Worm (Caenorhabditis elegans) whole organism, L1 larva: ENCODE data around the gene prx-5.

Experiments
- aly-2 ChIP-seq: fragments of 150-350 bp; optimal IDR thresholded peaks from 2 replicates; lab custom pipeline; 2014; ENCODE audit warnings: missing biosample characterization, missing genetic modification characterization
- efl-3 ChIP-seq: fragments of 200-800 bp; sonication (Bioruptor generic); optimal IDR thresholded peaks from 2 replicates; lab custom pipeline; 2018; ENCODE audit warnings: mild to moderate bottlenecking, missing genetic modification characterization, missing compliant biosample characterization
- fkh-10 ChIP-seq: sonication (generic microtip); optimal IDR thresholded peaks from 2 replicates; lab custom pipeline; 2017; ENCODE audit warnings: missing biosample characterization, missing genetic modification reagents, missing genetic modification characterization
- hlh-17 ChIP-seq: fragments of 200-800 bp; sonication (Bioruptor generic); optimal IDR thresholded peaks from 2 replicates; lab custom pipeline; 2018; ENCODE audit warnings: missing genetic modification characterization, mild to moderate bottlenecking, missing compliant biosample characterization, moderate library complexity, borderline replicate concordance
- lsy-2 ChIP-seq, 2 experiments: fragments of 150-350 bp; optimal IDR thresholded peaks; 2 replicates each; lab custom pipeline; 2014; ENCODE audit warnings: missing biosample characterization in 2 of 2, missing genetic modification characterization in 2 of 2
- mep-1 ChIP-seq: fragments of 150-350 bp; optimal IDR thresholded peaks from 2 replicates; lab custom pipeline; 2014; ENCODE audit warnings: missing biosample characterization, missing genetic modification characterization
- nhr-237 ChIP-seq: fragments of 150-350 bp; optimal IDR thresholded peaks from 2 replicates; lab custom pipeline; 2014; ENCODE audit warnings: missing biosample characterization, missing genetic modification characterization
- nhr-76 ChIP-seq: sonication (generic microtip); optimal IDR thresholded peaks from 2 replicates; lab custom pipeline; 2017; ENCODE audit warnings: missing biosample characterization, missing genetic modification characterization
- nhr-77 ChIP-seq: fragments of 150-350 bp; optimal IDR thresholded peaks from 2 replicates; lab custom pipeline; 2014; ENCODE audit warnings: missing biosample characterization, missing genetic modification characterization
- nhr-84 ChIP-seq: sonication (generic microtip); optimal IDR thresholded peaks from 2 replicates; lab custom pipeline; 2017; ENCODE audit warnings: missing biosample characterization, missing genetic modification characterization
- sptf-1 ChIP-seq: fragments of 150-350 bp; optimal IDR thresholded peaks from 2 replicates; lab custom pipeline; 2014; ENCODE audit warnings: missing biosample characterization, missing genetic modification characterization
- unc-62 ChIP-seq: fragments of 150-350 bp; optimal IDR thresholded peaks from 2 replicates; lab custom pipeline; 2014; ENCODE audit warnings: missing biosample characterization, missing genetic modification reagents, missing genetic modification characterization
- vab-15 ChIP-seq: sonication (generic microtip); optimal IDR thresholded peaks from 2 replicates; lab custom pipeline; 2017; ENCODE audit warnings: missing genotype, mild to moderate bottlenecking, missing genetic modification characterization, missing compliant biosample characterization

DNA sequence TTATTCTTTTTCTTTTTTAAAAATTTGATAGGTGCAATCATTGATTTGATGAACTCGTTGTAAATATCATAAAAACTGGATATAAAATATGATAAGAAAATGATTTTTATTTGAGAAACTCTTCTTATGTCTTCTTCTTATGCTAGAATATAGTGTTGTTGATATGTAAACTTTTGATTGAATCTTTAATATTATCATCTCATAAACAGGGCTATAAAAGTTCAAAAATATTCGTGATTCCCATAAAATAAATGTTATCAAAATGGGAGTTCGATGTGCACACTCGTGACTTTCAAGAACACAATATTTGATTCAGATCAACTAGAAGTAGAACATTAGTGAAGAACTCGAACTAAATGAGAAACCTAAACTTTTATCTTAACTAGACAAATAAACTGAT is 34.3 kb downstream of the prx-5 start:
- no peak for TF ChIP-seq efl-3
- no peak for TF ChIP-seq sptf-1
- TF ChIP-seq nhr-77 (tag; lab: Kevin White, UChicago), result no peak
- TF ChIP-seq fkh-10 (GFP tag; lab: Kevin White, UChicago), result no peak
- TF ChIP-seq vab-15, result no peak
- no peak for TF ChIP-seq aly-2 (tag; lab: Kevin White, UChicago)
- no peak for TF ChIP-seq nhr-84
- TF ChIP-seq unc-62 (GFP tag; lab: Kevin White, UChicago), result no peak
- TF ChIP-seq hlh-17, result no peak
- TF ChIP-seq mep-1 (tag; lab: Kevin White, UChicago), result no peak
- TF ChIP-seq nhr-237 (tag; lab: Kevin White, UChicago), result no peak
- TF ChIP-seq nhr-76 (tag; lab: Kevin White, UChicago), result no peak
- no peak for TF ChIP-seq lsy-2 (tag; optimal IDR thresholded peaks at IDR 0.05; lab: Kevin White, UChicago)
